Fruit fly (Drosophila melanogaster): ENCODE measurements around the gene CG42324.
A peak's percentile ranks its signal among the peaks of the same experiment; 100 is the strongest.

The CG42324 gene

DNA sequence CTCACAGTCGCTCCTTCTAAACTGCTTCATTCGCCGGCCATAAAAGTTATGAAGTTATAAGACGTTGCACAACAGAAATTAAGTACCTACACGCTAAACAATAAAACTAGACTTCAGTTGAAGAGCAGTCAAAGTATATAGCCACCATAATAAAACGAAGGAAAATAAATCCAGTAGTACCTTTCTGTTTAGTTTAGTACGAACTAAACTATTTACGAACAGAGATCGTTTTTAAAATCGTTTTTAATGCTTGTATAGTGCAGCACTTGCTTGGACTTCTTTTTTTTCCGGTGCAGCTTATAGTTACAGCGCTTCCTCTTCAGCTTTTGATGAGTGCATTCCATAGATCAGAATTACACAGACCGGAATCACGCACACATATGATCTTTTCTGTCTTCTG is 82.8 kb downstream of the CG42324 start:
- no peak for TF ChIP-seq Myc (optimal IDR thresholded peaks at IDR 0.05)
- TF ChIP-seq sv (GFP tag; optimal IDR thresholded peaks at IDR 0.05), result no peak
- TF ChIP-seq Hnf4 (GFP tag; optimal IDR thresholded peaks at IDR 0.05), result no peak
- TF ChIP-seq br (GFP tag; optimal IDR thresholded peaks at IDR 0.05), result no peak
- no peak for TF ChIP-seq rgr (GFP tag; optimal IDR thresholded peaks at IDR 0.05)

DNA sequence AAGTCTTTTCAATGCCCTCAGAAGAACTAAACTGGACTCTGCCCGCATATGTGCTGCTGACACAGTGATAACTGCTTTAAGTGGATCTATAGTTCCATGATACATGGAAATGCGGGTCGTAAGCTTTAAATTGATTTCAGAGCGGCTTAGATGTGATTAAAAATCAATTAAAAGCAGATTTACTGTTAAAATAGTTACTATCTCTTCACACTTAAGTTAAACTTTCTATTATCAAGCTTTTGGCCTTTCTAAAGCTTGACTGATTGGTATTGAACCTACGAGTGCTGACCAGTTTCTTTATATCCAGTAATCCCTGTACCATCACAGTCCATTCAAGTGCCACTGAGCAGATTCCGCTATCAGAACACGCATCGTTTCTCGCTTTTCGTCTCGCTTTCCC is 84.2 kb downstream of the CG42324 start:
- TF ChIP-seq fru (GFP tag; optimal IDR thresholded peaks at IDR 0.05) (peak; percentile 37), woc (GFP tag; optimal IDR thresholded peaks at IDR 0.05) (peak; percentile 11), rgr (GFP tag; optimal IDR thresholded peaks at IDR 0.05) (peak; percentile 38), psq (GFP tag; optimal IDR thresholded peaks at IDR 0.05) (peak; percentile 39), ey (GFP tag; optimal IDR thresholded peaks at IDR 0.05) (peak; percentile 41), dsf (GFP tag; optimal IDR thresholded peaks at IDR 0.05; ENCODE audit: borderline replicate concordance) (no peak), CG32264 (GFP tag; optimal IDR thresholded peaks at IDR 0.05) (no peak), OdsH (GFP tag; optimal IDR thresholded peaks at IDR 0.05) (peak; percentile 36), dmrt93B (GFP tag; optimal IDR thresholded peaks at IDR 0.05) (peak; percentile 42), foxo (GFP tag; optimal IDR thresholded peaks at IDR 0.05) (peak in 1 of 2 experiments; percentile 39), Sp1 (GFP tag; optimal IDR thresholded peaks at IDR 0.05) (peak; percentile 20), dl (GFP tag; optimal IDR thresholded peaks at IDR 0.05; ENCODE audit: insufficient read depth in 1 of 2, partially characterized antibody in 2 of 2) (no peak), Hr83 (GFP tag; optimal IDR thresholded peaks at IDR 0.05; ENCODE audit: poor library complexity, severe bottlenecking) (no peak), Hnf4 (GFP tag; optimal IDR thresholded peaks at IDR 0.05) (peak; percentile 64), h (GFP tag; optimal IDR thresholded peaks at IDR 0.05) (peak; percentile 54), Mio (GFP tag; optimal IDR thresholded peaks at IDR 0.05) (no peak), br (GFP tag; optimal IDR thresholded peaks at IDR 0.05) (peak; percentile 9), HLH106 (tag; optimal IDR thresholded peaks at IDR 0.05) (peak; percentile 61), Jra (GFP tag; optimal IDR thresholded peaks at IDR 0.05) (no peak), CrebA (GFP tag; optimal IDR thresholded peaks at IDR 0.05; ENCODE audit: borderline replicate concordance) (no peak), usp (GFP tag; optimal IDR thresholded peaks at IDR 0.05) (no peak), brk (GFP tag; optimal IDR thresholded peaks at IDR 0.05) (no peak), Myc (optimal IDR thresholded peaks at IDR 0.05) (no peak)

- no peak for TF ChIP-seq fru (GFP tag; optimal IDR thresholded peaks at IDR 0.05)
- no peak for TF ChIP-seq jim (GFP tag; optimal IDR thresholded peaks at IDR 0.05)
- no peak for TF ChIP-seq Mio (GFP tag; optimal IDR thresholded peaks at IDR 0.05)
- TF ChIP-seq Hnf4 (GFP tag; optimal IDR thresholded peaks at IDR 0.05), result no peak
- no peak for TF ChIP-seq Dfd (GFP tag; optimal IDR thresholded peaks at IDR 0.05)
- no peak for TF ChIP-seq lola (GFP tag; optimal IDR thresholded peaks at IDR 0.05)
These were observed 85.9 kb downstream of the CG42324 start for dm6 chr3L:3558104-3558503.
